Fruit fly (Drosophila melanogaster) whole organism, embryonic: ENCODE data around the gene Acsx1L.

Experiments
- Adf1 ChIP-seq: fragments of 200-800 bp; sonication (Bioruptor generic); IDR thresholded peaks from 2 replicates; pipeline ENCODE4 v1.3.6; 2022; ENCODE audit warnings: missing biosample characterization, missing genetic modification characterization
- CG10209 ChIP-seq: fragments of 200-800 bp; sonication (Bioruptor generic); optimal IDR thresholded peaks from 3 replicates; lab custom pipeline; 2017; ENCODE audit warnings: missing biosample characterization, mild to moderate bottlenecking, missing genetic modification characterization, missing genetic modification reagents
- CG10959 ChIP-seq: fragments of 200-800 bp; sonication (Bioruptor generic); IDR thresholded peaks from 2 replicates; pipeline ENCODE4 v1.3.6; 2022; ENCODE audit warnings: missing biosample characterization, missing genetic modification characterization
- CG12104 ChIP-seq: fragments of 200-800 bp; sonication (Bioruptor generic); optimal IDR thresholded peaks from 3 replicates; lab custom pipeline; 2016; ENCODE audit warnings: missing biosample characterization, missing genetic modification characterization
- CG1233 ChIP-seq: fragments of 200-800 bp; sonication (Bioruptor generic); optimal IDR thresholded peaks from 4 replicates; lab custom pipeline; 2018; ENCODE audit warnings: missing biosample characterization, mild to moderate bottlenecking, missing genetic modification characterization
- CG14965 ChIP-seq: fragments of 200-800 bp; sonication (Bioruptor generic); optimal IDR thresholded peaks from 2 replicates; lab custom pipeline; 2016; ENCODE audit warnings: missing biosample characterization, missing genetic modification characterization, borderline replicate concordance
- CG15269 ChIP-seq: fragments of 200-800 bp; sonication (Bioruptor generic); optimal IDR thresholded peaks from 2 replicates; lab custom pipeline; 2018; ENCODE audit warnings: missing biosample characterization, mild to moderate bottlenecking, missing genetic modification characterization, moderate library complexity
- CG16813 ChIP-seq: fragments of 200-800 bp; sonication (Bioruptor generic); IDR thresholded peaks from 3 replicates; pipeline ENCODE4 v1.3.6; 2022; ENCODE audit warnings: missing biosample characterization, missing genetic modification characterization; ENCODE audit not compliant: partially characterized antibody
- CG18764 ChIP-seq: fragments of 200-800 bp; sonication (Bioruptor generic); optimal IDR thresholded peaks from 3 replicates; lab custom pipeline; 2016; ENCODE audit warnings: missing biosample characterization, missing genetic modification characterization
- CG31388 ChIP-seq: fragments of 200-800 bp; sonication (Bioruptor generic); optimal IDR thresholded peaks from 2 replicates; lab custom pipeline; 2016; ENCODE audit warnings: missing biosample characterization, missing genetic modification characterization
- CG3163 ChIP-seq: fragments of 200-800 bp; sonication (Bioruptor generic); optimal IDR thresholded peaks from 3 replicates; lab custom pipeline; 2016; ENCODE audit warnings: missing biosample characterization, missing genetic modification characterization
- CG3407 ChIP-seq: fragments of 200-800 bp; sonication (Bioruptor generic); optimal IDR thresholded peaks from 2 replicates; lab custom pipeline; 2018; ENCODE audit warnings: missing biosample characterization, mild to moderate bottlenecking, missing genetic modification characterization
- CG42726 ChIP-seq: fragments of 200-800 bp; sonication (Bioruptor generic); IDR thresholded peaks from 2 replicates; pipeline ENCODE4 v1.3.6; 2022; ENCODE audit warnings: missing biosample characterization, missing genetic modification characterization; ENCODE audit not compliant: partially characterized antibody
- CG4360 ChIP-seq: fragments of 200-800 bp; sonication (Bioruptor generic); IDR thresholded peaks from 2 replicates; pipeline ENCODE4 v1.3.6; 2022; ENCODE audit warnings: missing biosample characterization, missing genetic modification characterization
- CG4617 ChIP-seq: fragments of 200-800 bp; sonication (Bioruptor generic); optimal IDR thresholded peaks from 3 replicates; lab custom pipeline; 2016; ENCODE audit warnings: missing biosample characterization, missing genetic modification characterization, borderline replicate concordance
- CG6683 ChIP-seq: fragments of 200-800 bp; sonication (Bioruptor generic); optimal IDR thresholded peaks from 2 replicates; lab custom pipeline; 2017; ENCODE audit warnings: missing biosample characterization, mild to moderate bottlenecking, missing genetic modification characterization, missing genetic modification reagents
- CG6791 ChIP-seq: fragments of 200-800 bp; sonication (Bioruptor generic); IDR thresholded peaks from 3 replicates; pipeline ENCODE4 v1.3.6; 2022; ENCODE audit warnings: missing biosample characterization, missing genetic modification characterization; ENCODE audit not compliant: partially characterized antibody
- CG7987 ChIP-seq: fragments of 200-800 bp; sonication (Bioruptor generic); optimal IDR thresholded peaks from 2 replicates; lab custom pipeline; 2018; ENCODE audit warnings: missing biosample characterization, mild to moderate bottlenecking, missing genetic modification characterization, moderate library complexity
- CG8478 ChIP-seq: fragments of >200 bp; optimal IDR thresholded peaks from 2 replicates; lab custom pipeline; 2018
- CHES-1-like ChIP-seq: fragments of 200-800 bp; sonication (Bioruptor generic); optimal IDR thresholded peaks from 2 replicates; lab custom pipeline; 2016; ENCODE audit warnings: missing biosample characterization, missing genetic modification characterization
- Gug ChIP-seq: fragments of 200-800 bp; sonication (Bioruptor generic); IDR thresholded peaks from 4 replicates; pipeline ENCODE4 v1.3.6; 2022; ENCODE audit warnings: missing biosample characterization, missing genetic modification characterization
- Jarid2 ChIP-seq: fragments of 200-800 bp; sonication (Bioruptor generic); optimal IDR thresholded peaks from 3 replicates; lab custom pipeline; 2017; ENCODE audit warnings: mild to moderate bottlenecking, missing biosample characterization, missing genetic modification reagents, missing genetic modification characterization
- Poxn ChIP-seq: fragments of 200-800 bp; sonication (Bioruptor generic); IDR thresholded peaks from 2 replicates; pipeline ENCODE4 v1.3.6; 2022; ENCODE audit warnings: missing biosample characterization, missing genetic modification characterization
- Trl ChIP-seq, 3 experiments: fragments of >200 bp in 2 of 3; fragments of 200-800 bp in 1 of 3; sonication (Bioruptor generic) in 1 of 3; optimal IDR thresholded peaks; 2 replicates in 1 of 3; 3 replicates in 2 of 3; lab custom pipeline; 2016 to 2017; ENCODE audit warnings: missing biosample characterization in 1 of 3, missing genetic modification characterization in 1 of 3
- ap ChIP-seq: fragments of 200-800 bp; sonication (Bioruptor generic); IDR thresholded peaks from 2 replicates; pipeline ENCODE4 v1.3.6; 2022; ENCODE audit warnings: missing biosample characterization, missing genetic modification characterization
- cg ChIP-seq: fragments of 200-800 bp; sonication (Bioruptor generic); optimal IDR thresholded peaks from 3 replicates; lab custom pipeline; 2019; ENCODE audit warnings: missing biosample characterization, mild to moderate bottlenecking, missing genetic modification characterization, moderate library complexity
- chinmo ChIP-seq: fragments of 200-800 bp; sonication (Bioruptor generic); IDR thresholded peaks from 4 replicates; pipeline ENCODE4 v1.3.6; 2022; ENCODE audit warnings: missing biosample characterization, missing genetic modification characterization; ENCODE audit not compliant: partially characterized antibody
- crp ChIP-seq, 2 experiments: fragments of 200-800 bp; sonication (Bioruptor generic); optimal IDR thresholded peaks; 2 replicates in 1 of 2; 3 replicates in 1 of 2; lab custom pipeline; 2017; ENCODE audit warnings: missing biosample characterization in 2 of 2, missing genetic modification characterization in 2 of 2, mild to moderate bottlenecking in 1 of 2, moderate library complexity in 1 of 2
- cwo ChIP-seq: fragments of 200-800 bp; sonication (Bioruptor generic); optimal IDR thresholded peaks from 3 replicates; lab custom pipeline; 2017; ENCODE audit warnings: missing biosample characterization, missing genetic modification characterization, mild to moderate bottlenecking, moderate library complexity, missing genetic modification reagents
- dmrt99B ChIP-seq: fragments of 200-800 bp; sonication (Bioruptor generic); optimal IDR thresholded peaks from 2 replicates; lab custom pipeline; 2018; ENCODE audit warnings: missing biosample characterization, mild to moderate bottlenecking, missing genetic modification characterization, moderate library complexity
- ewg ChIP-seq: fragments of 200-800 bp; sonication (Bioruptor generic); optimal IDR thresholded peaks from 3 replicates; lab custom pipeline; 2017; ENCODE audit warnings: mild to moderate bottlenecking, missing biosample characterization, missing genetic modification reagents, missing genetic modification characterization
- knrl ChIP-seq: fragments of 200-800 bp; sonication (Bioruptor generic); IDR thresholded peaks from 3 replicates; pipeline ENCODE4 v1.3.6; 2022; ENCODE audit warnings: missing biosample characterization, missing genetic modification characterization; ENCODE audit not compliant: partially characterized antibody
- mirr ChIP-seq: fragments of 200-800 bp; sonication (Bioruptor generic); optimal IDR thresholded peaks from 3 replicates; lab custom pipeline; 2018; ENCODE audit warnings: missing biosample characterization, mild to moderate bottlenecking, missing genetic modification characterization
- otp ChIP-seq: fragments of 200-800 bp; sonication (Bioruptor generic); IDR thresholded peaks from 3 replicates; pipeline ENCODE4, ENCODE4 v1.3.6; 2022; ENCODE audit warnings: missing biosample characterization, missing genetic modification characterization
- sens ChIP-seq: fragments of 200-800 bp; sonication (Bioruptor generic); peaks from one replicate; lab custom pipeline; 2016; ENCODE audit warnings: missing biosample characterization, missing genetic modification characterization
- slp2 ChIP-seq: fragments of 200-800 bp; sonication (Bioruptor generic); optimal IDR thresholded peaks from 2 replicates; lab custom pipeline; 2016; ENCODE audit warnings: missing biosample characterization, missing genetic modification characterization
- zen2 ChIP-seq: fragments of 200-800 bp; sonication (Bioruptor generic); IDR thresholded peaks from 3 replicates; pipeline ENCODE4 v1.3.6; 2022; ENCODE audit warnings: missing biosample characterization, missing genetic modification characterization; ENCODE audit not compliant: partially characterized antibody

Acsx1L gene

dm6 chr3R:19730953-19731482 lies 42.0 kb downstream of the Acsx1L start:
- TF ChIP-seq CG1233 (GFP tag; lab: Kevin White, UChicago) = no peak
- no peak for TF ChIP-seq CG31388 (GFP tag; lab: Kevin White, UChicago)
- no peak for TF ChIP-seq Poxn (GFP tag; lab: Robert Waterston, UW)
- no peak for TF ChIP-seq Gug
- TF ChIP-seq CG4360 (GFP tag; lab: Robert Waterston, UW) = no peak
- no peak for TF ChIP-seq CG15269 (tag; lab: Kevin White, UChicago)
- TF ChIP-seq crp (GFP tag; optimal IDR thresholded peaks at IDR 0.05; lab: Kevin White, UChicago) = no peak
- TF ChIP-seq cwo = no peak
- no peak for TF ChIP-seq CHES-1-like (GFP tag; lab: Kevin White, UChicago)
- no peak for TF ChIP-seq CG7987
- TF ChIP-seq dmrt99B (tag; lab: Kevin White, UChicago) = no peak
- TF ChIP-seq CG16813 (GFP tag; lab: Robert Waterston, UW) = no peak
- no peak for TF ChIP-seq knrl
- peak; percentile 44 for TF ChIP-seq cg
- TF ChIP-seq sens (GFP tag; lab: Kevin White, UChicago) = no peak
- peak; percentile 92 for TF ChIP-seq Adf1
- no peak for TF ChIP-seq CG18764
- no peak for TF ChIP-seq CG42726 (GFP tag; lab: Robert Waterston, UW)
- 0 out of 4 replicates have a peak, but pooled peaks have one; percentile 7 for TF ChIP-seq chinmo (GFP tag; lab: Robert Waterston, UW)
- TF ChIP-seq ewg (GFP tag; lab: Kevin White, UChicago) = peak; percentile 41
- no peak for TF ChIP-seq CG10209 (GFP tag; lab: Kevin White, UChicago)
- TF ChIP-seq mirr (GFP tag; lab: Kevin White, UChicago) = no peak
- TF ChIP-seq CG8478 (lab: Kevin White, UChicago) = peak; percentile 9
- no peak for TF ChIP-seq CG14965 (GFP tag; lab: Kevin White, UChicago)
- no peak for TF ChIP-seq CG6791 (GFP tag; lab: Robert Waterston, UW)
- TF ChIP-seq ap (GFP tag; lab: Robert Waterston, UW) = no peak
- TF ChIP-seq CG4617 (GFP tag; lab: Kevin White, UChicago) = no peak
- TF ChIP-seq CG6683 (GFP tag; lab: Kevin White, UChicago) = no peak
- TF ChIP-seq zen2 = peak; percentile 4; the same call in 1 of the 3 replicates
- TF ChIP-seq Trl (optimal IDR thresholded peaks at IDR 0.05; lab: Kevin White, UChicago) = peak; percentile 46 to 70
- TF ChIP-seq Trl (GFP tag; optimal IDR thresholded peaks at IDR 0.05; lab: Kevin White, UChicago) = no peak
- no peak for TF ChIP-seq CG10959 (GFP tag; lab: Robert Waterston, UW)
- TF ChIP-seq slp2 (GFP tag; lab: Kevin White, UChicago) = no peak
- no peak for TF ChIP-seq otp (GFP tag; lab: Robert Waterston, UW)
- TF ChIP-seq CG3407 (GFP tag; lab: Kevin White, UChicago) = no peak
- no peak for TF ChIP-seq CG12104 (GFP tag; lab: Kevin White, UChicago)

DNA sequence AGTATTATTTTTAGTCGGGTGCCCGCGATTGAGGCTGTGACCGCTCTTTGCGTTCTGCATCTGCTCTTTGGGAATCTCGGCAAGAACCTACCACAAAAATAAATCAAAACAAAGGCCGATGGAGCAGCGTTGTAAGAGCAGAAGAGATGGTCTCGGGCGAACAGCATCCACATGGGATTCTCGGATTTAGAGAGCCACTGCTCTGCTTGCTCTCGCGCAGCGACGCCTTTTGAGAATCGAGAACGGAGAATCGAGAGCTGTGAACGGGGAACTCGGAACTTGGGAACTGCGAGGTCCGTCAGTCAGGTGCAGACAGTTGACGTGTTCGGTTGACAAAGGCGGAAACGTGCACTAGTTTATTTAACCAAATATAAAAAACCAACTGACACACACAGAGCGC lies 42.6 kb downstream of the Acsx1L start, which contains the start of gene GluClalpha:
GluClalpha (plus strand) TSS at position 301 of the 400 bp plus-strand sequence.
- TF ChIP-seq knrl = no peak
- peak; percentile 0 for TF ChIP-seq CG3163 (GFP tag; lab: Kevin White, UChicago)
- peak; percentile 26 to 49 for TF ChIP-seq Trl (optimal IDR thresholded peaks at IDR 0.05; lab: Kevin White, UChicago)
- TF ChIP-seq Trl (GFP tag; optimal IDR thresholded peaks at IDR 0.05; lab: Kevin White, UChicago) = no peak
- peak; percentile 40 for TF ChIP-seq Jarid2 (GFP tag; lab: Kevin White, UChicago)
